Fruit fly (Drosophila melanogaster) whole organism, pupa: ENCODE data around the gene kdn.

ENCODE experiments used
- CG10348 ChIP-seq: fragments of 200-800 bp; sonication (Bioruptor generic); IDR thresholded peaks from 2 replicates; pipeline ENCODE4 v1.3.6; 2022; ENCODE audit warnings: missing biosample characterization, missing genetic modification characterization
- CG12605 ChIP-seq: fragments of 200-800 bp; sonication (Bioruptor generic); IDR thresholded peaks from 2 replicates; pipeline ENCODE4 v1.3.6; 2022; ENCODE audit warnings: missing biosample characterization, missing genetic modification characterization
- CG13204 ChIP-seq: fragments of 200-800 bp; sonication (Bioruptor generic); optimal IDR thresholded peaks from 2 replicates; lab custom pipeline; 2018; ENCODE audit warnings: missing biosample characterization, mild to moderate bottlenecking, missing genetic modification characterization, moderate library complexity
- CG17806 ChIP-seq: fragments of 200-800 bp; sonication (Bioruptor generic); optimal IDR thresholded peaks from 2 replicates; lab custom pipeline; 2018; ENCODE audit warnings: missing biosample characterization, mild to moderate bottlenecking, missing genetic modification characterization, moderate library complexity
- CG8301 ChIP-seq: fragments of 200-800 bp; sonication (Bioruptor generic); optimal IDR thresholded peaks from 2 replicates; lab custom pipeline; 2018; ENCODE audit warnings: missing biosample characterization, mild to moderate bottlenecking, missing genetic modification characterization
- D1 ChIP-seq: fragments of 200-800 bp; sonication (Bioruptor generic); optimal IDR thresholded peaks from 2 replicates; lab custom pipeline; 2018; ENCODE audit warnings: missing biosample characterization, mild to moderate bottlenecking, missing genetic modification characterization, moderate library complexity
- EcR ChIP-seq: fragments of 200-800 bp; sonication (Bioruptor generic); optimal IDR thresholded peaks from 3 replicates; lab custom pipeline; 2019; ENCODE audit warnings: missing biosample characterization, missing genetic modification characterization, mild to moderate bottlenecking, moderate library complexity, missing genetic modification reagents
- Pif1B ChIP-seq: fragments of 200-800 bp; sonication (Bioruptor generic); optimal IDR thresholded peaks from 3 replicates; lab custom pipeline; 2016; ENCODE audit warnings: missing biosample characterization, missing genetic modification characterization
- Snoo ChIP-seq: fragments of 200-800 bp; sonication (Bioruptor generic); optimal IDR thresholded peaks from 3 replicates; lab custom pipeline; 2017; ENCODE audit warnings: missing biosample characterization, mild to moderate bottlenecking, missing genetic modification characterization, inconsistent platforms
- gl ChIP-seq: fragments of 200-800 bp; sonication (Bioruptor generic); optimal IDR thresholded peaks from 2 replicates; lab custom pipeline; 2018; ENCODE audit warnings: missing biosample characterization, mild to moderate bottlenecking, missing genetic modification characterization
- rn ChIP-seq: fragments of 200-800 bp; sonication (Bioruptor generic); IDR thresholded peaks from 2 replicates; pipeline ENCODE4 v1.3.6; 2022; ENCODE audit warnings: missing biosample characterization, missing genetic modification characterization

DNA sequence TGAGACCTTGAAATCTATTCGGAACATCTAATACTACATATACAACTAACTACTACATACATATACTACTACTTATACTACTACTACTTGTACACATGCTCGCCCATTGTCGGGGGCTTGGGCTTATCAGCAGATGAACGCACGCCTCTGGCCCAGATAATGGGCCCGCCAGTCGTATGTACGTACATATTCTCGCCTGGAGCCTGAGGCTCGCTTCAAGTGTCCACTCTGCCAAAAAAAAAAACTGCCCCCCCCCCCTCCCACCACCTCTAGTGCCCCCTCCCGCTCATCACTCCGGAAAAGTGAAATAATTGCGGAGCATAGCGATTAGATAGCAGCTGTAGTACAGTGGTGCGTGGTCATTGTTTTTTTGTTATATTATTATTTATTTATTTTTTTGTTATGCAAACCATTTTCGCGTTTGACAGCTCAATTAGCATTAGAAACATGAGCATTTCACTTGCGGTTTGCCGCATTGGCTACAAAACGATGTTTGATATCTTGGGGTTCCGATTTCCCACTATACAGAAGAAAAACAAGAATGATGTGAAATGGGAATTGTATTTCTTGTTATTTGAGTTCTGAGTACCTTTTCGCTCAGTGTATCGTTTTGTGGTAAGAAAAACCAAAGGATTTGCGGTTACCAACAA lies 6.4 kb downstream of the kdn start:
- TF ChIP-seq Pif1B (GFP tag; lab: Kevin White, UChicago) (peak; percentile 20), CG13204 (GFP tag; lab: Kevin White, UChicago) (no peak), CG12605 (no peak), gl (tag; lab: Kevin White, UChicago) (no peak), D1 (tag; lab: Kevin White, UChicago) (no peak), CG10348 (no peak), CG8301 (tag; lab: Kevin White, UChicago) (peak; percentile 50), EcR (GFP tag; lab: Kevin White, UChicago) (no peak), rn (no peak), Snoo (peak; percentile 2), CG17806 (tag; lab: Kevin White, UChicago) (peak; percentile 14)
